Worm (Caenorhabditis elegans) whole organism, early embryonic: Measurements from ENCODE around the gene Y97E10AR.4.

ENCODE experiments used
- B0310.2 ChIP-seq: sonication (generic microtip); optimal IDR thresholded peaks from 2 replicates; lab custom pipeline; 2016; ENCODE audit warnings: mild to moderate bottlenecking, missing genetic modification characterization, missing compliant biosample characterization
- ets-7 ChIP-seq: sonication (generic microtip); optimal IDR thresholded peaks from 2 replicates; lab custom pipeline; 2016; ENCODE audit warnings: missing genotype, missing genetic modification characterization, missing compliant biosample characterization
- pes-1 ChIP-seq: fragments of 200-800 bp; sonication (Bioruptor generic); IDR thresholded peaks from 2 replicates; pipeline ENCODE4 v1.3.6; 2022; ENCODE audit warnings: missing genetic modification reagents, missing genetic modification characterization, missing compliant biosample characterization

ce11 chrV:7995165-7995564 is 14.9 kb downstream of the Y97E10AR.4 start:
- no peak for TF ChIP-seq B0310.2 (tag; lab: Kevin White, UChicago)
- TF ChIP-seq pes-1 (GFP tag; lab: Robert Waterston, UW) = no peak
- TF ChIP-seq ets-7 (tag; lab: Kevin White, UChicago) = no peak
